Fruit fly (Drosophila melanogaster): Measurements from ENCODE around the gene Jhbp7.
A peak's percentile ranks its signal among the peaks of the same experiment; 100 is the strongest.

The Jhbp7 gene

dm6 chr3R:25273537-25273936 is 36.1 kb downstream of the Jhbp7 start, which contains the start of gene CG11878:
Gene CG11878 (plus strand): TSS chr3R:25273837.
- TF ChIP-seq CG6276 (GFP tag; optimal IDR thresholded peaks at IDR 0.05) = no peak
- TF ChIP-seq dac (GFP tag; optimal IDR thresholded peaks at IDR 0.05) = no peak
- no peak for TF ChIP-seq CG11294 (GFP tag; IDR thresholded peaks at IDR 0.05)
- no peak for TF ChIP-seq eg (GFP tag; IDR thresholded peaks at IDR 0.05)
- no peak for TF ChIP-seq CG6163 (GFP tag; IDR thresholded peaks at IDR 0.05)
- TF ChIP-seq cyc (GFP tag; optimal IDR thresholded peaks at IDR 0.05) = no peak
- TF ChIP-seq svp (GFP tag) = no peak
- no peak for TF ChIP-seq OdsH (GFP tag; optimal IDR thresholded peaks at IDR 0.05)
- TF ChIP-seq CG31627 (GFP tag; optimal IDR thresholded peaks at IDR 0.05) = no peak

dm6 chr3R:25275276-25275675 is 37.9 kb downstream of the Jhbp7 start:
- no peak for TF ChIP-seq CG11294 (GFP tag; IDR thresholded peaks at IDR 0.05)
- no peak for TF ChIP-seq CG6163 (GFP tag; IDR thresholded peaks at IDR 0.05)
- peak; percentile 71 for TF ChIP-seq fkh (GFP tag; optimal IDR thresholded peaks at IDR 0.05)
- no peak for TF ChIP-seq Sox14 (GFP tag; optimal IDR thresholded peaks at IDR 0.05)
- TF ChIP-seq vri (GFP tag; optimal IDR thresholded peaks at IDR 0.05) = peak; percentile 63
- TF ChIP-seq CG16779 (tag; optimal IDR thresholded peaks at IDR 0.05) = peak; percentile 2
- no peak for TF ChIP-seq Sox15 (GFP tag; optimal IDR thresholded peaks at IDR 0.05)

- peak; percentile 6 for TF ChIP-seq vri (GFP tag; optimal IDR thresholded peaks at IDR 0.05)
- TF ChIP-seq CG6792 (GFP tag; optimal IDR thresholded peaks at IDR 0.05) = no peak
- TF ChIP-seq spab (GFP tag; optimal IDR thresholded peaks at IDR 0.05) = no peak
- TF ChIP-seq Eip75B (GFP tag; optimal IDR thresholded peaks at IDR 0.05) = no peak
Observed at dm6 chr3R:25277112-25277511, 39.7 kb downstream of the Jhbp7 start, which contains the start of gene CG10513. Gene CG10513 (minus strand): TSS chr3R:25277212.

DNA sequence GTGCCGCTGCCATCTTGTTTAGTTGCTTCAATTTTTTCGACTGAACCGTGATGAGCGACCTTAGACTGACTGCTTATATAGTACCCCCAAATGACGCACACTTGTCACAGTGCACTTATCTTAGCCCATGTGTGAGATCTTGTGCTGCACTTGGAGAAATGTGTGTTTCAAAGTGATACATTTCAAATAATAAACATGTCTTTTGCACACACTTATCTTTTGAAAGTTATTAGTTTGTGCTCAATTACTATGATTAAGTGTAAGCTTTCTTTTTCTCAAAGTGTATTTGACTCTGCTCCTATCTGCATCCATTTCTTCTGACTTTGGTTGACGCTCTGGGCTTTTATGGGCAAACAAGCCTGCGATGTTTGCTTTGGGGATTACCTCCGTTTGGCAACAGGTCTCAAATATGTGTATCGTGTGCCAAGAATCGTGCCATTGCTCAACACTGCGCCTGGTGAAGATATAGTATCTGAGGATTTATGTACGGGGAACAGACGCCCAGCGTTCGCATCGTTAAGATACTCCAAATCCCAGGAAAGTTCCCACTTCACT is 42.5 kb downstream of the Jhbp7 start, which contains the start of gene CG10514:
TSS of gene CG10514 (minus strand) at position 51 of the 555 bp plus-strand sequence.
- TF ChIP-seq CG6854 (GFP tag; optimal IDR thresholded peaks at IDR 0.05) (no peak), vri (GFP tag; optimal IDR thresholded peaks at IDR 0.05) (peak; percentile 23), ss (GFP tag; optimal IDR thresholded peaks at IDR 0.05) (no peak), CG15336 (GFP tag; IDR thresholded peaks at IDR 0.05) (no peak), CG6276 (GFP tag; optimal IDR thresholded peaks at IDR 0.05) (no peak), acj6 (GFP tag; optimal IDR thresholded peaks at IDR 0.05) (no peak), svp (GFP tag) (peak; percentile 26), Sox102F (GFP tag; optimal IDR thresholded peaks at IDR 0.05) (peak; percentile 4), achi (GFP tag; optimal IDR thresholded peaks at IDR 0.05) (peak; percentile 12), Eip78C (GFP tag) (no peak), topi (GFP tag; optimal IDR thresholded peaks at IDR 0.05) (no peak)

DNA sequence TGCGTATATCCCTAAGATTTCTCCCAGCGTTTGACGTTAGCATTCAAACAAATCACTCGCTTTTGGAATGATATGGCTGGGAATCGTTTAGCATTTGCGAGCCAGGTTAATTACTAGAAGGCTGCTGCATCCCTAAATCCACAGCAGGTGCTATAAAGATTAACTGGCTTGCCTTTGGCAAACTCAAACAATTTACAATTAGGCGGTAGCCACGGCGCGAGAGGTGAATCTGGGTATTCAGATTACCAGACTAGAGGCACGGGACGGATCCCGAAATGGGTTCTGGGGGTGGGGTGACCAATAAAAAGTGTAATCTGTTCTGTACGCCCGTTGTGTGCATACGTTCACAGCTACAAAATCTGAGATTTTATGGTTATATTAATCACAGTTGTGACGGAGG is 43.8 kb downstream of the Jhbp7 start, which contains the start of gene CG11892:
TSS of gene CG11892 (plus strand) at position 384 of the 400 bp plus-strand sequence.
- TF ChIP-seq CG4318 (GFP tag; optimal IDR thresholded peaks at IDR 0.05) (no peak), Lpt (GFP tag; optimal IDR thresholded peaks at IDR 0.05) (no peak), fkh (GFP tag; optimal IDR thresholded peaks at IDR 0.05) (peak; percentile 90), CG15336 (GFP tag; IDR thresholded peaks at IDR 0.05) (no peak), cyc (GFP tag; optimal IDR thresholded peaks at IDR 0.05) (no peak), fd59A (GFP tag; optimal IDR thresholded peaks at IDR 0.05) (no peak), Hr38 (GFP tag; optimal IDR thresholded peaks at IDR 0.05) (no peak), CG11762 (GFP tag; optimal IDR thresholded peaks at IDR 0.05; ENCODE audit: insufficient read depth) (no peak), CG11902 (GFP tag; optimal IDR thresholded peaks at IDR 0.05) (no peak), Ets21C (GFP tag; optimal IDR thresholded peaks at IDR 0.05) (no peak), CG3919 (GFP tag; optimal IDR thresholded peaks at IDR 0.05) (no peak), Eip75B (GFP tag; optimal IDR thresholded peaks at IDR 0.05) (no peak), CG8119 (GFP tag; IDR thresholded peaks at IDR 0.05) (no peak), Sox102F (GFP tag; optimal IDR thresholded peaks at IDR 0.05) (peak; percentile 23), salr (GFP tag; optimal IDR thresholded peaks at IDR 0.05) (no peak), Eip78C (GFP tag) (no peak), CG10631 (GFP tag; optimal IDR thresholded peaks at IDR 0.05) (no peak), CG10669 (GFP tag; optimal IDR thresholded peaks at IDR 0.05) (no peak), svp (GFP tag) (peak; percentile 46), vri (GFP tag; optimal IDR thresholded peaks at IDR 0.05) (peak; percentile 46), CG34406 (GFP tag; optimal IDR thresholded peaks at IDR 0.05) (no peak), acj6 (GFP tag; optimal IDR thresholded peaks at IDR 0.05) (no peak), dsx (GFP tag; optimal IDR thresholded peaks at IDR 0.05; ENCODE audit: poor library complexity, severe bottlenecking) (no peak)
